Worm (Caenorhabditis elegans) whole organism, mixed stage, embryonic: ENCODE results near the gene srb-5.

Experiments
- M03D4.4 ChIP-seq: sonication (generic microtip); optimal IDR thresholded peaks from 2 replicates; lab custom pipeline; 2017; ENCODE audit warnings: mild to moderate bottlenecking, missing genetic modification characterization, missing compliant biosample characterization
- bed-3 ChIP-seq: fragments of 200-800 bp; sonication (Bioruptor generic); optimal IDR thresholded peaks from 3 replicates; lab custom pipeline; 2018; ENCODE audit warnings: mild to moderate bottlenecking, missing genetic modification characterization, moderate library complexity, missing compliant biosample characterization
- blmp-1 ChIP-seq: fragments of 150-350 bp; optimal IDR thresholded peaks from 2 replicates; lab custom pipeline; 2014; ENCODE audit warnings: missing biosample characterization, missing genetic modification characterization
- ceh-39 ChIP-seq: fragments of 150-350 bp; optimal IDR thresholded peaks from 2 replicates; lab custom pipeline; 2014; ENCODE audit warnings: missing biosample characterization, missing genetic modification characterization
- ceh-43 ChIP-seq: fragments of 200-800 bp; sonication (Bioruptor generic); optimal IDR thresholded peaks from 2 replicates; lab custom pipeline; 2018; ENCODE audit warnings: mild to moderate bottlenecking, missing genetic modification characterization, moderate library complexity, missing compliant biosample characterization
- ceh-83 ChIP-seq: fragments of 200-800 bp; sonication (Bioruptor generic); optimal IDR thresholded peaks from 2 replicates; lab custom pipeline; 2018; ENCODE audit warnings: mild to moderate bottlenecking, missing genetic modification characterization, missing compliant biosample characterization
- ces-1 ChIP-seq: fragments of 150-350 bp; optimal IDR thresholded peaks from 2 replicates; lab custom pipeline; 2014; ENCODE audit warnings: missing biosample characterization, missing genetic modification reagents, missing genetic modification characterization
- cnd-1 ChIP-seq: fragments of 200-800 bp; sonication (Bioruptor generic); optimal IDR thresholded peaks from 2 replicates; lab custom pipeline; 2018; ENCODE audit warnings: mild to moderate bottlenecking, missing genetic modification characterization, missing compliant biosample characterization
- drap-1 ChIP-seq: fragments of 200-800 bp; sonication (Bioruptor generic); optimal IDR thresholded peaks from 3 replicates; lab custom pipeline; 2018; ENCODE audit warnings: mild to moderate bottlenecking, missing genetic modification characterization, missing compliant biosample characterization
- elt-1 ChIP-seq: sonication (generic microtip); optimal IDR thresholded peaks from 2 replicates; lab custom pipeline; 2017; ENCODE audit warnings: missing genetic modification characterization, mild to moderate bottlenecking, missing compliant biosample characterization, antibody characterized with exemption, moderate library complexity, borderline replicate concordance; ENCODE audit not compliant: insufficient read depth
- elt-3 ChIP-seq: fragments of 150-350 bp; optimal IDR thresholded peaks from 2 replicates; lab custom pipeline; 2014; ENCODE audit warnings: missing biosample characterization, missing genetic modification characterization
- flh-1 ChIP-seq: fragments of 200-800 bp; sonication (Bioruptor generic); optimal IDR thresholded peaks from 2 replicates; lab custom pipeline; 2018; ENCODE audit warnings: mild to moderate bottlenecking, missing genetic modification characterization, moderate library complexity, missing compliant biosample characterization
- ham-2 ChIP-seq: fragments of 200-800 bp; sonication (Bioruptor generic); optimal IDR thresholded peaks from 2 replicates; lab custom pipeline; 2018; ENCODE audit warnings: mild to moderate bottlenecking, missing genetic modification characterization, missing compliant biosample characterization
- hlh-1 ChIP-seq: fragments of 150-350 bp; optimal IDR thresholded peaks from 2 replicates; lab custom pipeline; 2014; ENCODE audit warnings: missing biosample characterization, missing genetic modification reagents, missing genetic modification characterization
- lin-13 ChIP-seq: fragments of 150-350 bp; optimal IDR thresholded peaks from 2 replicates; lab custom pipeline; 2014; ENCODE audit warnings: missing biosample characterization, missing genetic modification characterization
- lsy-2 ChIP-seq: fragments of 150-350 bp; optimal IDR thresholded peaks from 2 replicates; lab custom pipeline; 2014; ENCODE audit warnings: missing biosample characterization, missing genetic modification characterization
- mab-5 ChIP-seq: fragments of 150-350 bp; optimal IDR thresholded peaks from 2 replicates; lab custom pipeline; 2014; ENCODE audit warnings: missing biosample characterization, missing genetic modification characterization
- mep-1 ChIP-seq: fragments of 150-350 bp; optimal IDR thresholded peaks from 2 replicates; lab custom pipeline; 2017; ENCODE audit warnings: missing biosample characterization, missing genetic modification reagents, missing genetic modification characterization, inconsistent platforms
- mls-2 ChIP-seq: sonication (generic microtip); optimal IDR thresholded peaks from 2 replicates; lab custom pipeline; 2016; ENCODE audit warnings: mild to moderate bottlenecking, missing genetic modification characterization, moderate library complexity, missing compliant biosample characterization
- nhr-12 ChIP-seq: fragments of 150-350 bp; optimal IDR thresholded peaks from 2 replicates; lab custom pipeline; 2014; ENCODE audit warnings: missing biosample characterization, missing genetic modification characterization
- nhr-2 ChIP-seq: fragments of 150-350 bp; optimal IDR thresholded peaks from 2 replicates; lab custom pipeline; 2014; ENCODE audit warnings: missing biosample characterization, missing genetic modification characterization
- nhr-28 ChIP-seq: fragments of 150-350 bp; optimal IDR thresholded peaks from 2 replicates; lab custom pipeline; 2014; ENCODE audit warnings: missing biosample characterization, missing genetic modification characterization
- nhr-76 ChIP-seq: sonication (generic microtip); optimal IDR thresholded peaks from 2 replicates; lab custom pipeline; 2017; ENCODE audit warnings: missing biosample characterization, missing genetic modification characterization
- pha-4 ChIP-seq: fragments of 150-350 bp; optimal IDR thresholded peaks from 2 replicates; lab custom pipeline; 2018; ENCODE audit warnings: missing biosample characterization, missing genetic modification reagents, missing genetic modification characterization
- sem-2 ChIP-seq: fragments of 200-800 bp; sonication (Bioruptor generic); optimal IDR thresholded peaks from 2 replicates; lab custom pipeline; 2018; ENCODE audit warnings: mild to moderate bottlenecking, missing genetic modification characterization, missing compliant biosample characterization
- snpc-4 ChIP-seq: fragments of 150-350 bp; optimal IDR thresholded peaks from 2 replicates; lab custom pipeline; 2014; ENCODE audit warnings: missing biosample characterization, missing genetic modification characterization
- sptf-1 ChIP-seq: sonication (generic microtip); optimal IDR thresholded peaks from 2 replicates; lab custom pipeline; 2017; ENCODE audit warnings: mild to moderate bottlenecking, missing genetic modification characterization, moderate library complexity, missing compliant biosample characterization
- tbx-8 ChIP-seq: fragments of 200-800 bp; sonication (Bioruptor generic); optimal IDR thresholded peaks from 2 replicates; lab custom pipeline; 2018; ENCODE audit warnings: mild to moderate bottlenecking, missing genetic modification characterization, moderate library complexity, missing compliant biosample characterization
- unc-120 ChIP-seq: sonication (generic microtip); optimal IDR thresholded peaks from 2 replicates; lab custom pipeline; 2017; ENCODE audit warnings: missing genetic modification characterization, missing compliant biosample characterization; ENCODE audit not compliant: poor library complexity, severe bottlenecking
- unc-39 ChIP-seq: fragments of 150-350 bp; optimal IDR thresholded peaks from 2 replicates; lab custom pipeline; 2014; ENCODE audit warnings: missing biosample characterization, missing genetic modification characterization
- unc-62 ChIP-seq: fragments of 150-350 bp; optimal IDR thresholded peaks from 2 replicates; lab custom pipeline; 2014; ENCODE audit warnings: missing biosample characterization, missing genetic modification reagents, missing genetic modification characterization
- zip-8 ChIP-seq: fragments of 150-350 bp; optimal IDR thresholded peaks from 2 replicates; lab custom pipeline; 2014; ENCODE audit warnings: missing biosample characterization, missing genetic modification characterization
- ztf-11 ChIP-seq: fragments of 150-350 bp; optimal IDR thresholded peaks from 2 replicates; lab custom pipeline; 2014; ENCODE audit warnings: missing biosample characterization, missing genetic modification characterization

Gene srb-5

DNA sequence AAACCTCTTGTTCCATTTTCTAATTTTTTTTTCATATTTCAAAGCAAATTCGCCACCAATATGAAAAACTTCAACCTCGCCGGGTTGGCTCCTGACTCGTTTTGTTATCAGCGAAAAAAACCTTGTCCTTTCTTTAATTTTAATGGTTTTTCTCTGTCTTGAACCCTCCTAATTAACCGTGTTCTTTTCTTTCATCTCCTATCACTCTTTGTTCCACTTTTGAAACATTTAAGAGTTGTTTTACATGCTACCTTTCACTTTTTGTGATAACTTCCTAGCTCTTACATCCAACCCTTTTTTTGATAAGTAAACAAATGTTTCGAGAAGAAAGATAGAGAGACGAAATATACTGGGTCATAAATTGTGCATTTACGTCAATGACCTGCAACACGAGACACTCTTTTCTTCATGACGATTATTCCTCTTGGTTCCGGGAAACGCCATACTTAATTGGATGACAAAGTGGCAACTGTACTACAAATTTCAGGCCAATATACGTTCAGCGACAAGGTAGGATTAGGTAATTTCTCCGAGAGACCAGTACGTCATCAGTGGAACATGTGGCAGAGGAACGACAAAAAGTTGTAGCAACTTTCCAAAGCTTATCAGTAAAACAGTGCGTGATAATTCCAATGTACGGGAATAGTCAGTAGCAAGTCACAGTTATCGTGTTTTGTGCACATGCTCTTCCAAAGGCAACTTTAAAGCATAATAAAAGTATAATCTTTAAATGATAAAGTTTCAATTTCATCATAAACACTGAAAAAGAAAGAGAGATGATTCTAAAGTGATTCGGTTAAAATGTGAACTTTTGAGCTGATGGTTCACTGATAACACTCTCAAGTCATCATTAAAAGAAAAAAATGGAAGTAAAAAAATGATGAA is 21.7 kb upstream of the srb-5 start:
- no peak for TF ChIP-seq elt-1 (tag; lab: Kevin White, UChicago)
- TF ChIP-seq ztf-11 (tag; lab: Kevin White, UChicago) = no peak
- no peak for TF ChIP-seq ceh-43 (GFP tag; lab: Kevin White, UChicago)

- TF ChIP-seq ham-2 (GFP tag; lab: Kevin White, UChicago) (no peak), ceh-83 (GFP tag; lab: Kevin White, UChicago) (no peak), lsy-2 (tag; lab: Kevin White, UChicago) (no peak), unc-120 (no peak), flh-1 (GFP tag; lab: Kevin White, UChicago) (no peak), nhr-12 (tag; lab: Kevin White, UChicago) (no peak), elt-3 (tag; lab: Kevin White, UChicago) (no peak), pha-4 (tag; lab: Kevin White, UChicago) (no peak), unc-62 (GFP tag; lab: Kevin White, UChicago) (no peak), unc-39 (tag; lab: Kevin White, UChicago) (no peak), mls-2 (tag; lab: Kevin White, UChicago) (no peak), mep-1 (tag; lab: Kevin White, UChicago) (no peak), M03D4.4 (tag; lab: Kevin White, UChicago) (no peak), tbx-8 (GFP tag; lab: Kevin White, UChicago) (no peak), ztf-11 (tag; lab: Kevin White, UChicago) (no peak), lin-13 (no peak), bed-3 (GFP tag; lab: Kevin White, UChicago) (no peak), sptf-1 (tag; lab: Kevin White, UChicago) (no peak), ces-1 (GFP tag; lab: Kevin White, UChicago) (no peak)
Measured at ce11 chrII:5183207-5183606, 20.0 kb upstream of the srb-5 start.

ce11 chrII:5182451-5182850 is 19.3 kb upstream of the srb-5 start:
- TF ChIP-seq nhr-12 (tag; lab: Kevin White, UChicago) = no peak
- TF ChIP-seq mep-1 (tag; lab: Kevin White, UChicago) = no peak
- no peak for TF ChIP-seq tbx-8 (GFP tag; lab: Kevin White, UChicago)
- TF ChIP-seq hlh-1 (tag; lab: Kevin White, UChicago) = peak; percentile 90
- TF ChIP-seq mab-5 (tag; lab: Kevin White, UChicago) = no peak
- no peak for TF ChIP-seq blmp-1 (tag; lab: Kevin White, UChicago)
- no peak for TF ChIP-seq elt-3 (tag; lab: Kevin White, UChicago)
- no peak for TF ChIP-seq sptf-1 (tag; lab: Kevin White, UChicago)
- TF ChIP-seq unc-62 (GFP tag; lab: Kevin White, UChicago) = peak; percentile 52
- no peak for TF ChIP-seq flh-1 (GFP tag; lab: Kevin White, UChicago)
- TF ChIP-seq mls-2 (tag; lab: Kevin White, UChicago) = no peak
- TF ChIP-seq bed-3 (GFP tag; lab: Kevin White, UChicago) = no peak

ce11 chrII:5181497-5181896 is 18.3 kb upstream of the srb-5 start:
- TF ChIP-seq mep-1 (tag; lab: Kevin White, UChicago) (peak; percentile 55), drap-1 (GFP tag; lab: Kevin White, UChicago) (peak; percentile 71), tbx-8 (GFP tag; lab: Kevin White, UChicago) (no peak), mab-5 (tag; lab: Kevin White, UChicago) (no peak), ztf-11 (tag; lab: Kevin White, UChicago) (peak; percentile 34), nhr-28 (tag; lab: Kevin White, UChicago) (no peak), elt-3 (tag; lab: Kevin White, UChicago) (peak; percentile 58), lin-13 (no peak), bed-3 (GFP tag; lab: Kevin White, UChicago) (no peak), sem-2 (GFP tag; lab: Kevin White, UChicago) (no peak), mls-2 (tag; lab: Kevin White, UChicago) (peak; percentile 57), elt-1 (tag; lab: Kevin White, UChicago) (peak; percentile 76), unc-120 (peak; percentile 80), nhr-12 (tag; lab: Kevin White, UChicago) (no peak), M03D4.4 (tag; lab: Kevin White, UChicago) (no peak), lsy-2 (tag; lab: Kevin White, UChicago) (peak; percentile 17), zip-8 (no peak), ham-2 (GFP tag; lab: Kevin White, UChicago) (peak; percentile 35), cnd-1 (peak; percentile 64), blmp-1 (tag; lab: Kevin White, UChicago) (no peak), hlh-1 (tag; lab: Kevin White, UChicago) (peak; percentile 40), nhr-76 (no peak), snpc-4 (tag; lab: Kevin White, UChicago) (no peak), ceh-83 (GFP tag; lab: Kevin White, UChicago) (no peak), flh-1 (GFP tag; lab: Kevin White, UChicago) (no peak), ceh-43 (GFP tag; lab: Kevin White, UChicago) (no peak), unc-39 (tag; lab: Kevin White, UChicago) (no peak), nhr-2 (tag; lab: Kevin White, UChicago) (peak; percentile 75), ceh-39 (tag; lab: Kevin White, UChicago) (no peak), sptf-1 (tag; lab: Kevin White, UChicago) (peak; percentile 48), unc-62 (GFP tag; lab: Kevin White, UChicago) (peak; percentile 75), ces-1 (GFP tag; lab: Kevin White, UChicago) (peak; percentile 71)
